Worm (Caenorhabditis elegans) whole organism, L3 larva: ENCODE data around the gene C50F4.16.

Experiments
- ceh-82 ChIP-seq: fragments of 150-350 bp; optimal IDR thresholded peaks from 2 replicates; lab custom pipeline; 2014; ENCODE audit warnings: missing biosample characterization, missing genetic modification characterization
- egl-27 ChIP-seq: sonication (generic microtip); optimal IDR thresholded peaks from 4 replicates; lab custom pipeline; 2017; ENCODE audit warnings: missing biosample characterization, missing genetic modification reagents, missing genetic modification characterization
- elt-2 ChIP-seq: sonication (generic microtip); optimal IDR thresholded peaks from 2 replicates; lab custom pipeline; 2016; ENCODE audit warnings: missing genetic modification reagents, mild to moderate bottlenecking, missing genetic modification characterization, missing compliant biosample characterization
- hmg-11 ChIP-seq: sonication (generic microtip); optimal IDR thresholded peaks from 2 replicates; lab custom pipeline; 2016; ENCODE audit warnings: missing genetic modification characterization, missing compliant biosample characterization
- lin-39 ChIP-seq: fragments of 150-350 bp; optimal IDR thresholded peaks from 2 replicates; lab custom pipeline; 2018; ENCODE audit warnings: missing biosample characterization, missing genetic modification reagents, missing genetic modification characterization
- nhr-12 ChIP-seq: fragments of 150-350 bp; optimal IDR thresholded peaks from 2 replicates; lab custom pipeline; 2014; ENCODE audit warnings: missing biosample characterization, missing genetic modification characterization
- nhr-77 ChIP-seq: fragments of 150-350 bp; optimal IDR thresholded peaks from 2 replicates; lab custom pipeline; 2014; ENCODE audit warnings: missing biosample characterization, missing genetic modification characterization
- sea-2 ChIP-seq: fragments of 150-350 bp; sonication (generic microtip); optimal IDR thresholded peaks from 4 replicates; lab custom pipeline; 2014; ENCODE audit warnings: missing biosample characterization, missing genetic modification reagents, missing genetic modification characterization
- skn-1 ChIP-seq: fragments of 150-350 bp; optimal IDR thresholded peaks from 2 replicates; lab custom pipeline; 2014; ENCODE audit warnings: missing biosample characterization, missing genetic modification characterization
- snpc-4 ChIP-seq: fragments of 150-350 bp; optimal IDR thresholded peaks from 2 replicates; lab custom pipeline; 2014; ENCODE audit warnings: missing biosample characterization, missing genetic modification characterization
- unc-62 ChIP-seq: fragments of 150-350 bp; sonication (generic microtip); optimal IDR thresholded peaks from 4 replicates; lab custom pipeline; 2014; ENCODE audit warnings: missing biosample characterization, missing genetic modification reagents, missing genetic modification characterization
- zag-1 ChIP-seq: fragments of 150-350 bp; optimal IDR thresholded peaks from 2 replicates; lab custom pipeline; 2014; ENCODE audit warnings: missing biosample characterization, missing genetic modification characterization
- ztf-4 ChIP-seq: fragments of 150-350 bp; optimal IDR thresholded peaks from 2 replicates; lab custom pipeline; 2014; ENCODE audit warnings: missing biosample characterization, missing genetic modification characterization

ce11 chrV:9563585-9563984 is 22.2 kb upstream of the C50F4.16 start:
- TF ChIP-seq unc-62 (GFP tag; lab: Kevin White, UChicago) (no peak), ceh-82 (tag; lab: Kevin White, UChicago) (no peak), zag-1 (tag; lab: Kevin White, UChicago) (no peak), lin-39 (tag; lab: Kevin White, UChicago) (no peak), sea-2 (GFP tag; lab: Kevin White, UChicago) (no peak), nhr-77 (tag; lab: Kevin White, UChicago) (no peak), elt-2 (tag; lab: Kevin White, UChicago) (no peak), nhr-12 (tag; lab: Kevin White, UChicago) (no peak), egl-27 (no peak), skn-1 (no peak), snpc-4 (tag; lab: Kevin White, UChicago) (no peak), ztf-4 (no peak), hmg-11 (tag; lab: Kevin White, UChicago) (no peak)
